Fruit fly (Drosophila melanogaster): Measurements from ENCODE around the gene PIG-Wa.

Gene PIG-Wa

dm6 chr2L:2402194-2402593 is 19.2 kb downstream of the PIG-Wa start:
- peak; percentile 57 for TF ChIP-seq Ptx1 (GFP tag; IDR thresholded peaks at IDR 0.05)
- TF ChIP-seq Camta (GFP tag; optimal IDR thresholded peaks at IDR 0.05): no peak
- no peak for TF ChIP-seq cato (GFP tag; optimal IDR thresholded peaks at IDR 0.05; ENCODE audit: borderline replicate concordance)
- TF ChIP-seq dmrt99B (tag; optimal IDR thresholded peaks at IDR 0.05): peak; percentile 36
- TF ChIP-seq ind (GFP tag; optimal IDR thresholded peaks at IDR 0.05): peak; percentile 15
- peak; percentile 26 for TF ChIP-seq CG7556 (GFP tag; optimal IDR thresholded peaks at IDR 0.05)
- TF ChIP-seq CG16863 (GFP tag; optimal IDR thresholded peaks at IDR 0.05): no peak
- no peak for TF ChIP-seq twi (tag; optimal IDR thresholded peaks at IDR 0.05)
- peak; percentile 45; the same call in 1 of the 2 replicates for TF ChIP-seq Awh (GFP tag; IDR thresholded peaks at IDR 0.05)
- TF ChIP-seq sisA (GFP tag; IDR thresholded peaks at IDR 0.05): 0 out of 2 replicates have a peak, but pooled peaks have one; percentile 26
- no peak for TF ChIP-seq CG18262 (tag; optimal IDR thresholded peaks at IDR 0.05)
- TF ChIP-seq B-H2 (GFP tag; optimal IDR thresholded peaks at IDR 0.05): no peak
- TF ChIP-seq dysf (GFP tag; IDR thresholded peaks at IDR 0.05): peak; percentile 22; the same call in 1 of the 3 replicates
- TF ChIP-seq seq (GFP tag; IDR thresholded peaks at IDR 0.05): no peak; the same call in 1 of the 2 replicates
- 0 out of 2 replicates have a peak, but pooled peaks have one; percentile 4 for TF ChIP-seq H2.0 (GFP tag; IDR thresholded peaks at IDR 0.05)
- TF ChIP-seq gsb-n (tag; optimal IDR thresholded peaks at IDR 0.05): no peak
- TF ChIP-seq CG14667 (GFP tag; IDR thresholded peaks at IDR 0.05): 0 out of 2 replicates have a peak, but pooled peaks have one; percentile 20
- no peak for TF ChIP-seq unpg (GFP tag; optimal IDR thresholded peaks at IDR 0.05)
- 0 out of 2 replicates have a peak, but pooled peaks have one; percentile 38 for TF ChIP-seq ara (GFP tag; IDR thresholded peaks at IDR 0.05)
- no peak for TF ChIP-seq Mad (GFP tag; optimal IDR thresholded peaks at IDR 0.05)
- TF ChIP-seq esg (GFP tag; conservative IDR thresholded peaks at IDR 0.05): peak; percentile 43; the same call in 1 of the 2 replicates
- TF ChIP-seq Dll (GFP tag; IDR thresholded peaks at IDR 0.05; ENCODE audit: partially characterized antibody): no peak
- TF ChIP-seq CG8290 (GFP tag; optimal IDR thresholded peaks at IDR 0.05): no peak
- TF ChIP-seq CG8290 (tag; optimal IDR thresholded peaks at IDR 0.05): no peak
- no peak for TF ChIP-seq NFAT (GFP tag; IDR thresholded peaks at IDR 0.05)
- TF ChIP-seq H15 (GFP tag; IDR thresholded peaks at IDR 0.05): 0 out of 3 replicates have a peak, but pooled peaks have one; percentile 43
- TF ChIP-seq CG13424 (tag; optimal IDR thresholded peaks at IDR 0.05): peak; percentile 27
- TF ChIP-seq otp (GFP tag; IDR thresholded peaks at IDR 0.05): 0 out of 3 replicates have a peak, but pooled peaks have one; percentile 31
- peak; percentile 36 for TF ChIP-seq CG17359 (tag; optimal IDR thresholded peaks at IDR 0.05)
- TF ChIP-seq pfk (GFP tag; optimal IDR thresholded peaks at IDR 0.05): no peak
- TF ChIP-seq HLHmδ (GFP tag; optimal IDR thresholded peaks at IDR 0.05): no peak
- TF ChIP-seq lab (GFP tag; optimal IDR thresholded peaks at IDR 0.05): peak; percentile 36
- TF ChIP-seq Hmr (GFP tag; optimal IDR thresholded peaks at IDR 0.05): peak; percentile 8
- TF ChIP-seq Six4 (GFP tag; optimal IDR thresholded peaks at IDR 0.05): no peak
- TF ChIP-seq CG17328 (GFP tag; IDR thresholded peaks at IDR 0.05): peak; percentile 46; the same call in 1 of the 2 replicates
- TF ChIP-seq CG8388 (GFP tag; optimal IDR thresholded peaks at IDR 0.05): no peak
- TF ChIP-seq row (GFP tag; IDR thresholded peaks at IDR 0.05): peak; percentile 48; the same call in 2 of the 3 replicates
- no peak for TF ChIP-seq toy (GFP tag; IDR thresholded peaks at IDR 0.05)
- TF ChIP-seq HLH3B (GFP tag; IDR thresholded peaks at IDR 0.05): 0 out of 2 replicates have a peak, but pooled peaks have one; percentile 25
- TF ChIP-seq CG32772 (GFP tag; IDR thresholded peaks at IDR 0.05): 0 out of 2 replicates have a peak, but pooled peaks have one; percentile 28
- no peak for TF ChIP-seq CG12155 (GFP tag; optimal IDR thresholded peaks at IDR 0.05)
- 0 out of 3 replicates have a peak, but pooled peaks have one; percentile 20 for TF ChIP-seq ci (GFP tag; IDR thresholded peaks at IDR 0.05)
- TF ChIP-seq Ets65A (GFP tag): peak; percentile 35
- peak; percentile 35; the same call in 1 of the 2 replicates for TF ChIP-seq ttk (GFP tag; IDR thresholded peaks at IDR 0.05)
- peak; percentile 20 for TF ChIP-seq CG9817 (tag; optimal IDR thresholded peaks at IDR 0.05)
- no peak for TF ChIP-seq CG9797 (GFP tag; optimal IDR thresholded peaks at IDR 0.05)
- no peak for TF ChIP-seq Taf1 (GFP tag; IDR thresholded peaks at IDR 0.05)
- no peak for TF ChIP-seq sob (GFP tag; IDR thresholded peaks at IDR 0.05)
- no peak for TF ChIP-seq CG3281 (GFP tag; optimal IDR thresholded peaks at IDR 0.05)
- no peak for TF ChIP-seq CG4360 (GFP tag; IDR thresholded peaks at IDR 0.05)
- peak; percentile 34; the same call in 1 of the 2 replicates for TF ChIP-seq CG10366 (GFP tag; IDR thresholded peaks at IDR 0.05)
